Worm (Caenorhabditis elegans) whole organism, young adult: ENCODE data around the gene H12D21.9.

Experiments
- C17E4.6 ChIP-seq: fragments of 200-800 bp; sonication (Bioruptor generic); IDR thresholded peaks from 2 replicates; pipeline ENCODE4 v1.3.6; 2022; ENCODE audit warnings: missing genetic modification reagents, missing genetic modification characterization, missing compliant biosample characterization
- D2030.7 ChIP-seq: fragments of 200-800 bp; sonication (Bioruptor generic); IDR thresholded peaks from 2 replicates; pipeline ENCODE4 v1.3.6; 2022; ENCODE audit warnings: missing genetic modification reagents, missing genetic modification characterization, missing compliant biosample characterization
- F37B4.10 ChIP-seq: fragments of 200-800 bp; sonication (Bioruptor generic); IDR thresholded peaks from 2 replicates; pipeline ENCODE4 v1.3.6; 2022; ENCODE audit warnings: missing genetic modification characterization, missing compliant biosample characterization
- F39B2.1 ChIP-seq: fragments of 200-800 bp; sonication (Bioruptor generic); IDR thresholded peaks from 2 replicates; pipeline ENCODE4 v1.3.6; 2022; ENCODE audit warnings: missing genetic modification reagents, missing genetic modification characterization, missing compliant biosample characterization
- F49E8.2 ChIP-seq: sonication (generic microtip); optimal IDR thresholded peaks from 3 replicates; lab custom pipeline; 2017; ENCODE audit warnings: missing genetic modification characterization, mild to moderate bottlenecking, missing compliant biosample characterization, antibody characterized with exemption, moderate library complexity; ENCODE audit not compliant: insufficient read depth
- F55B11.4 ChIP-seq: sonication (generic microtip); optimal IDR thresholded peaks from 2 replicates; lab custom pipeline; 2016; ENCODE audit warnings: missing compliant biosample characterization, missing genetic modification characterization, borderline replicate concordance; ENCODE audit not compliant: insufficient read depth
- F57C9.4 ChIP-seq: sonication (generic microtip); optimal IDR thresholded peaks from 2 replicates; lab custom pipeline; 2017; ENCODE audit warnings: mild to moderate bottlenecking, missing genetic modification characterization, missing compliant biosample characterization
- Y53G8AR.9 ChIP-seq: fragments of 200-800 bp; sonication (Bioruptor generic); conservative IDR thresholded peaks from 2 replicates; pipeline ENCODE4 v1.3.6; 2022; ENCODE audit warnings: missing genetic modification reagents, missing genetic modification characterization, missing compliant biosample characterization
- ZK185.1 ChIP-seq: sonication (generic microtip); optimal IDR thresholded peaks from 2 replicates; lab custom pipeline; 2016; ENCODE audit warnings: mild to moderate bottlenecking, missing genetic modification characterization, missing compliant biosample characterization; ENCODE audit not compliant: poor library complexity, severe bottlenecking
- akir-1 ChIP-seq: fragments of 200-800 bp; sonication (Bioruptor generic); optimal IDR thresholded peaks from 2 replicates; lab custom pipeline; 2018; ENCODE audit warnings: mild to moderate bottlenecking, missing genetic modification characterization, moderate library complexity, missing compliant biosample characterization
- atf-7 ChIP-seq: sonication (generic microtip); optimal IDR thresholded peaks from 2 replicates; lab custom pipeline; 2017; ENCODE audit warnings: mild to moderate bottlenecking, missing genetic modification characterization, missing compliant biosample characterization
- athp-1 ChIP-seq: sonication (generic microtip); optimal IDR thresholded peaks from 2 replicates; lab custom pipeline; 2017; ENCODE audit warnings: mild to moderate bottlenecking, missing genetic modification characterization, missing compliant biosample characterization
- attf-5 ChIP-seq: fragments of 200-800 bp; sonication (Bioruptor generic); optimal IDR thresholded peaks from 2 replicates; lab custom pipeline; 2018; ENCODE audit warnings: mild to moderate bottlenecking, missing genetic modification characterization, missing compliant biosample characterization
- bed-2 ChIP-seq: fragments of 200-800 bp; sonication (Bioruptor generic); IDR thresholded peaks from 2 replicates; pipeline ENCODE4 v1.3.6; 2022; ENCODE audit warnings: missing genetic modification reagents, missing genetic modification characterization, missing compliant biosample characterization
- cebp-1 ChIP-seq, 2 experiments: fragments of 200-800 bp in 1 of 2; sonication (Bioruptor generic) in 1 of 2; sonication (generic microtip) in 1 of 2; IDR thresholded peaks in 1 of 2; optimal IDR thresholded peaks in 1 of 2; 2 replicates each; pipeline versions ENCODE4 v1.3.6 to Lab custom; 2017 to 2022; ENCODE audit warnings: missing compliant biosample characterization in 2 of 2, missing genetic modification characterization in 2 of 2, mild to moderate bottlenecking in 1 of 2, missing genetic modification reagents in 1 of 2, moderate library complexity in 1 of 2
- cebp-2 ChIP-seq: fragments of 200-800 bp; sonication (Bioruptor generic); IDR thresholded peaks from 2 replicates; pipeline ENCODE4 v1.3.6; 2022; ENCODE audit warnings: missing genetic modification characterization, missing compliant biosample characterization
- ceh-100 ChIP-seq: fragments of 200-800 bp; sonication (Bioruptor generic); IDR thresholded peaks from 2 replicates; pipeline ENCODE4 v1.3.6; 2022; ENCODE audit warnings: missing genetic modification reagents, missing genetic modification characterization, missing compliant biosample characterization
- ceh-40 ChIP-seq: fragments of 200-800 bp; sonication (Bioruptor generic); IDR thresholded peaks from 2 replicates; pipeline ENCODE4 v1.3.6; 2022; ENCODE audit warnings: missing genetic modification characterization, missing compliant biosample characterization
- ceh-91 ChIP-seq: fragments of 200-800 bp; sonication (Bioruptor generic); IDR thresholded peaks from 2 replicates; pipeline ENCODE4 v1.3.6; 2022; ENCODE audit warnings: missing genetic modification reagents, missing genetic modification characterization, missing compliant biosample characterization
- dox-1 ChIP-seq: fragments of 200-800 bp; sonication (Bioruptor generic); IDR thresholded peaks from 2 replicates; pipeline ENCODE4 v1.3.6; 2022; ENCODE audit warnings: missing genetic modification reagents, missing genetic modification characterization, missing compliant biosample characterization
- egl-18 ChIP-seq: fragments of 200-800 bp; sonication (Bioruptor generic); IDR thresholded peaks from 2 replicates; pipeline ENCODE4 v1.3.6; 2022; ENCODE audit warnings: missing genetic modification reagents, missing genetic modification characterization, missing compliant biosample characterization
- egl-44 ChIP-seq: fragments of 200-800 bp; sonication (Bioruptor generic); IDR thresholded peaks from 2 replicates; pipeline ENCODE4 v1.3.6; 2022; ENCODE audit warnings: missing genetic modification reagents, missing genetic modification characterization, missing compliant biosample characterization
- ekl-4 ChIP-seq: fragments of 200-800 bp; sonication (Bioruptor generic); IDR thresholded peaks from 2 replicates; pipeline ENCODE4 v1.3.6; 2022; ENCODE audit warnings: missing genetic modification reagents, missing genetic modification characterization, missing compliant biosample characterization
- fkh-3 ChIP-seq: sonication (generic microtip); optimal IDR thresholded peaks from 2 replicates; lab custom pipeline; 2016; ENCODE audit warnings: mild to moderate bottlenecking, missing genetic modification characterization, missing compliant biosample characterization
- him-1 ChIP-seq: sonication (generic microtip); optimal IDR thresholded peaks from 2 replicates; lab custom pipeline; 2016; ENCODE audit warnings: missing genotype, missing genetic modification reagents, missing genetic modification characterization, missing compliant biosample characterization
- hlh-26 ChIP-seq: fragments of 200-800 bp; sonication (Bioruptor generic); conservative IDR thresholded peaks from 2 replicates; pipeline ENCODE4 v1.3.6; 2022; ENCODE audit warnings: missing genetic modification reagents, missing genetic modification characterization, missing compliant biosample characterization
- hmg-1.2 ChIP-seq: fragments of 200-800 bp; sonication (Bioruptor generic); IDR thresholded peaks from 2 replicates; pipeline ENCODE4 v1.3.6; 2022; ENCODE audit warnings: missing genetic modification reagents, missing genetic modification characterization, missing compliant biosample characterization
- lag-1 ChIP-seq: fragments of 200-800 bp; sonication (Bioruptor generic); IDR thresholded peaks from 2 replicates; pipeline ENCODE4 v1.3.6; 2022; ENCODE audit warnings: missing genetic modification reagents, missing genetic modification characterization, missing compliant biosample characterization
- let-526 ChIP-seq: fragments of 200-800 bp; sonication (Bioruptor generic); IDR thresholded peaks from 2 replicates; pipeline ENCODE4 v1.3.6; 2022; ENCODE audit warnings: missing genetic modification reagents, missing genetic modification characterization, missing compliant biosample characterization
- lin-40 ChIP-seq: sonication (generic microtip); optimal IDR thresholded peaks from 2 replicates; lab custom pipeline; 2016; ENCODE audit warnings: missing genetic modification characterization, mild to moderate bottlenecking, missing compliant biosample characterization, missing genotype, missing genetic modification reagents
- lin-54 ChIP-seq: fragments of 200-800 bp; sonication (Bioruptor generic); optimal IDR thresholded peaks from 2 replicates; lab custom pipeline; 2018; ENCODE audit warnings: mild to moderate bottlenecking, missing genetic modification characterization, missing compliant biosample characterization
- lir-1 ChIP-seq: fragments of 200-800 bp; sonication (Bioruptor generic); conservative IDR thresholded peaks from 2 replicates; pipeline ENCODE4 v1.3.6; 2022; ENCODE audit warnings: missing genetic modification reagents, missing genetic modification characterization, missing compliant biosample characterization
- madf-3 ChIP-seq: fragments of 200-800 bp; sonication (Bioruptor generic); IDR thresholded peaks from 2 replicates; pipeline ENCODE4 v1.3.6; 2022; ENCODE audit warnings: missing genetic modification reagents, missing genetic modification characterization, missing compliant biosample characterization
- madf-6 ChIP-seq: fragments of 200-800 bp; sonication (Bioruptor generic); IDR thresholded peaks from 2 replicates; pipeline ENCODE4 v1.3.6; 2022; ENCODE audit warnings: missing genetic modification reagents, missing genetic modification characterization, missing compliant biosample characterization
- mcd-1 ChIP-seq: fragments of 200-800 bp; sonication (Bioruptor generic); IDR thresholded peaks from 2 replicates; pipeline ENCODE4 v1.3.6; 2022; ENCODE audit warnings: missing genetic modification reagents, missing genetic modification characterization, missing compliant biosample characterization
- nhr-120 ChIP-seq: fragments of 200-800 bp; sonication (Bioruptor generic); IDR thresholded peaks from 2 replicates; pipeline ENCODE4 v1.3.6; 2022; ENCODE audit warnings: missing genetic modification characterization, missing compliant biosample characterization
- pbrm-1 ChIP-seq: fragments of 200-800 bp; sonication (Bioruptor generic); IDR thresholded peaks from 2 replicates; pipeline ENCODE4 v1.3.6; 2022; ENCODE audit warnings: missing genetic modification reagents, missing genetic modification characterization, missing compliant biosample characterization
- pha-4 ChIP-seq: fragments of 150-350 bp; sonication (generic microtip); optimal IDR thresholded peaks from 2 replicates; lab custom pipeline; 2014; ENCODE audit warnings: missing biosample characterization, missing genetic modification reagents, missing genetic modification characterization
- rec-8 ChIP-seq, 2 experiments: sonication (generic microtip); optimal IDR thresholded peaks; 2 replicates each; lab custom pipeline; 2016; ENCODE audit warnings: mild to moderate bottlenecking in 2 of 2, missing genetic modification characterization in 2 of 2, missing genetic modification reagents in 2 of 2, missing genotype in 2 of 2, missing biosample characterization in 1 of 2, missing compliant biosample characterization in 1 of 2, moderate library complexity in 1 of 2
- sea-2 ChIP-seq: fragments of 200-800 bp; sonication (Bioruptor generic); IDR thresholded peaks from 2 replicates; pipeline ENCODE4 v1.3.6; 2022; ENCODE audit warnings: missing genetic modification characterization, missing compliant biosample characterization
- snpc-1.1 ChIP-seq: sonication (generic microtip); optimal IDR thresholded peaks from 2 replicates; lab custom pipeline; 2017; ENCODE audit warnings: missing genetic modification characterization, mild to moderate bottlenecking, missing compliant biosample characterization, antibody characterized with exemption, moderate library complexity, missing genotype, missing genetic modification reagents; ENCODE audit not compliant: insufficient read depth
- snpc-1.3 ChIP-seq: sonication (generic microtip); optimal IDR thresholded peaks from 2 replicates; lab custom pipeline; 2017; ENCODE audit warnings: missing genetic modification characterization, mild to moderate bottlenecking, missing compliant biosample characterization, antibody characterized with exemption, moderate library complexity, missing genotype, missing genetic modification reagents; ENCODE audit not compliant: insufficient read depth
- somi-1 ChIP-seq: fragments of 200-800 bp; sonication (Bioruptor generic); optimal IDR thresholded peaks from 2 replicates; lab custom pipeline; 2018; ENCODE audit warnings: mild to moderate bottlenecking, missing genetic modification characterization, missing compliant biosample characterization
- sptf-2 ChIP-seq: fragments of 200-800 bp; sonication (Bioruptor generic); optimal IDR thresholded peaks from 2 replicates; lab custom pipeline; 2018; ENCODE audit warnings: mild to moderate bottlenecking, missing genetic modification characterization, missing compliant biosample characterization
- unc-130 ChIP-seq: sonication (generic microtip); optimal IDR thresholded peaks from 2 replicates; lab custom pipeline; 2016; ENCODE audit warnings: missing genetic modification reagents, missing genetic modification characterization, missing compliant biosample characterization
- unc-62 ChIP-seq: fragments of 150-350 bp; optimal IDR thresholded peaks from 2 replicates; lab custom pipeline; 2014; ENCODE audit warnings: missing biosample characterization, missing genetic modification reagents, missing genetic modification characterization
- ztf-22 ChIP-seq: fragments of 200-800 bp; sonication (Bioruptor generic); optimal IDR thresholded peaks from 2 replicates; lab custom pipeline; 2018; ENCODE audit warnings: mild to moderate bottlenecking, missing genetic modification characterization, moderate library complexity, missing compliant biosample characterization
- ztf-26 ChIP-seq: sonication (generic microtip); optimal IDR thresholded peaks from 2 replicates; lab custom pipeline; 2017; ENCODE audit warnings: missing genetic modification characterization, missing compliant biosample characterization

H12D21.9 gene

DNA sequence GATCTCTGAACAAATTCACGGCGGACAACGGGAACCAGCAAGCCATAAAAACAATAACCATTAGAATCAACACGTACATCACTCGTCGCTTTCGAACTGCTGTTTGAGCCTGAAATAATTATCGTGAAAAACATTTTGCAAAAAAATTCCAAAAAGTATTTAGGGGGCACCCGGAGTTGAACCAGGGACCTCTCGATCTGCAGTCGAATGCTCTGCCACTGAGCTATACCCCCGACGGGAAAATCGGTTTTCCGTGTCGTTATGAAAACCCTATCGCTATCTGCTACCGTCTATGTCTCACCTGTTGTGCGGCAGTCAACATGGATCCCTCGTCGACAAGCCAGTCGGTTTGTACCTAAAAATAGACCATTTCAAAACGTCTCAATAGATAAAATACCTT, 53.7 kb downstream of the H12D21.9 start (continued):
- TF ChIP-seq sea-2 (GFP tag; lab: Robert Waterston, UW): no peak
- TF ChIP-seq sptf-2 (GFP tag; lab: Kevin White, UChicago): no peak
- no peak for TF ChIP-seq ztf-22
- TF ChIP-seq pha-4 (tag; lab: Kevin White, UChicago): no peak
- TF ChIP-seq cebp-2 (GFP tag; lab: Robert Waterston, UW): no peak
- no peak for TF ChIP-seq F55B11.4 (tag; lab: Kevin White, UChicago)
- no peak for TF ChIP-seq Y53G8AR.9 (GFP tag; lab: Robert Waterston, UW)
- TF ChIP-seq athp-1 (tag; lab: Kevin White, UChicago): peak; percentile 9
- TF ChIP-seq C17E4.6: no peak
- TF ChIP-seq F39B2.1 (GFP tag; lab: Robert Waterston, UW): 0 out of 2 replicates have a peak, but pooled peaks have one; percentile 46
- no peak for TF ChIP-seq let-526
- no peak for TF ChIP-seq F49E8.2 (tag; lab: Kevin White, UChicago)
- TF ChIP-seq D2030.7: peak; percentile 48; the same call in 1 of the 2 replicates
- no peak; the same call in 1 of the 2 replicates for TF ChIP-seq ekl-4 (GFP tag; lab: Robert Waterston, UW)
- TF ChIP-seq F37B4.10: no peak
- peak in 1 of 2 experiments; percentile 67 for TF ChIP-seq rec-8 (tag; optimal IDR thresholded peaks at IDR 0.05; lab: Kevin White, UChicago)
- TF ChIP-seq ceh-40 (GFP tag; lab: Robert Waterston, UW): no peak
- TF ChIP-seq unc-62 (GFP tag; lab: Kevin White, UChicago): no peak
- no peak for TF ChIP-seq nhr-120 (GFP tag; lab: Robert Waterston, UW)
- TF ChIP-seq pbrm-1 (GFP tag; lab: Robert Waterston, UW): no peak; the same call in 1 of the 2 replicates
- TF ChIP-seq lin-54: no peak
- 0 out of 2 replicates have a peak, but pooled peaks have one; percentile 78 for TF ChIP-seq madf-3
- no peak for TF ChIP-seq F57C9.4 (tag; lab: Kevin White, UChicago)
- TF ChIP-seq hmg-1.2 (GFP tag; lab: Robert Waterston, UW): peak; percentile 68
- no peak for TF ChIP-seq lir-1 (GFP tag; lab: Robert Waterston, UW)
- no peak; the same call in 1 of the 2 replicates for TF ChIP-seq madf-6
- no peak for TF ChIP-seq somi-1 (GFP tag; lab: Kevin White, UChicago)
- TF ChIP-seq atf-7: no peak
- TF ChIP-seq akir-1 (GFP tag; lab: Kevin White, UChicago): no peak
- TF ChIP-seq fkh-3 (tag; lab: Kevin White, UChicago): no peak
- no peak for TF ChIP-seq attf-5
- no peak for TF ChIP-seq ceh-91 (GFP tag; lab: Robert Waterston, UW)
- TF ChIP-seq ceh-100 (GFP tag; lab: Robert Waterston, UW): no peak
- TF ChIP-seq bed-2: no peak
- TF ChIP-seq unc-130 (GFP tag; lab: Kevin White, UChicago): no peak
- TF ChIP-seq snpc-1.1 (tag; lab: Kevin White, UChicago): peak; percentile 88
- peak; percentile 49 for TF ChIP-seq ZK185.1 (tag; lab: Kevin White, UChicago)
- no peak for TF ChIP-seq egl-18 (GFP tag; lab: Robert Waterston, UW)
- TF ChIP-seq him-1 (tag; lab: Kevin White, UChicago): peak; percentile 69
- no peak; the same call in 1 of the 2 replicates for TF ChIP-seq mcd-1 (GFP tag; lab: Robert Waterston, UW)
- TF ChIP-seq lin-40 (tag; lab: Kevin White, UChicago): no peak
- TF ChIP-seq snpc-1.3 (tag; lab: Kevin White, UChicago): peak; percentile 39
- TF ChIP-seq dox-1: no peak
- no peak for TF ChIP-seq hlh-26 (GFP tag; lab: Robert Waterston, UW)
- TF ChIP-seq lag-1 (GFP tag; lab: Robert Waterston, UW): no peak
- no peak for TF ChIP-seq ztf-26 (tag; lab: Kevin White, UChicago)
- no peak for TF ChIP-seq egl-44 (GFP tag; lab: Robert Waterston, UW)
- TF ChIP-seq cebp-1 (GFP tag; IDR thresholded peaks at IDR 0.05; lab: Robert Waterston, UW): no peak
- no peak for TF ChIP-seq cebp-1 (tag; optimal IDR thresholded peaks at IDR 0.05; lab: Kevin White, UChicago)
